Worm (Caenorhabditis elegans) whole organism, L4/young adult: ENCODE results near the gene dsl-5.

ENCODE experiments used
- W03F9.2 ChIP-seq: fragments of 150-350 bp; optimal IDR thresholded peaks from 2 replicates; lab custom pipeline; 2014; ENCODE audit warnings: missing biosample characterization, missing genetic modification characterization
- dao-5 ChIP-seq: sonication (generic microtip); optimal IDR thresholded peaks from 2 replicates; lab custom pipeline; 2016; ENCODE audit warnings: missing genotype, missing genetic modification characterization, moderate library complexity, missing compliant biosample characterization
- him-1 ChIP-seq: sonication (generic microtip); optimal IDR thresholded peaks from 2 replicates; lab custom pipeline; 2016; ENCODE audit warnings: missing genotype, missing genetic modification reagents, missing genetic modification characterization, missing compliant biosample characterization

DNA sequence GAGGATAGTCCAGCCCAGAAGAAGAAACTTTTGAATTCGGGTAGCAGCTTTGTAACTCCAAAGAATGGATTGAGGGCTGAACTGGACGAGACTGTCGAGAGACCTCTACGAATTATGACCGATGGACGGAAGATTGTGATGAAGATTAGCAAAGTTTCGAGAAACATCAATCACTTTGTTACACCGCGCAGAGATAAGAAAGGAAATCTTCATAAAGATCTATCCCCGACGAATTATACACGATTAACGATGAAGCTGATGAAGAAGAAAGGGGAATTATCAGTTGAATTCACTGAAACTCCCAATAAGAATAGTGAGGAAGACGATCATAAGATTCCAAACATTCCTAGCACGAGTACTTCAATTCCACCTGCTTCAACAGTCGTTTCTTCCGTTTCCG, 21.1 kb downstream of the dsl-5 start:
- TF ChIP-seq him-1 (tag; lab: Kevin White, UChicago) = no peak
- TF ChIP-seq W03F9.2 (tag; lab: Kevin White, UChicago) = no peak
- TF ChIP-seq dao-5 (tag; lab: Kevin White, UChicago) = no peak
